Fruit fly (Drosophila melanogaster) whole organism, wandering third instar larva: ENCODE data around the gene Unr.

Source experiments
- Abd-B ChIP-seq: fragments of >200 bp; optimal IDR thresholded peaks from 2 replicates; lab custom pipeline; 2017; ENCODE audit warnings: missing biosample characterization, missing genetic modification characterization
- CG32264 ChIP-seq: fragments of 200-800 bp; sonication (Bioruptor generic); optimal IDR thresholded peaks from 2 replicates; lab custom pipeline; 2016; ENCODE audit warnings: missing biosample characterization, missing genetic modification characterization
- CG9705 ChIP-seq: fragments of 200-800 bp; sonication (Bioruptor generic); optimal IDR thresholded peaks from 2 replicates; lab custom pipeline; 2018; ENCODE audit warnings: missing biosample characterization, mild to moderate bottlenecking, missing genetic modification characterization
- CrebA ChIP-seq: fragments of 200-800 bp; sonication (Bioruptor generic); optimal IDR thresholded peaks from 2 replicates; lab custom pipeline; 2016; ENCODE audit warnings: missing biosample characterization, mild to moderate bottlenecking, missing genetic modification characterization, borderline replicate concordance
- Dfd ChIP-seq: fragments of >200 bp; optimal IDR thresholded peaks from 2 replicates; lab custom pipeline; 2017; ENCODE audit warnings: missing biosample characterization, missing genetic modification characterization
- Dif ChIP-seq: fragments of 200-275, 200-300 bp; sonication (Bioruptor generic); optimal IDR thresholded peaks from 2 replicates; lab custom pipeline; 2018; ENCODE audit warnings: missing biosample characterization, missing genetic modification characterization; ENCODE audit not compliant: partially characterized antibody
- GATAd ChIP-seq: sonication (Bioruptor generic); optimal IDR thresholded peaks from 2 replicates; lab custom pipeline; 2016; ENCODE audit warnings: missing biosample characterization, missing genetic modification characterization
- HLH106 ChIP-seq: fragments of 200-800 bp; optimal IDR thresholded peaks from 3 replicates; lab custom pipeline; 2019; ENCODE audit warnings: missing biosample characterization, mild to moderate bottlenecking, missing genetic modification characterization, moderate library complexity
- Hnf4 ChIP-seq: fragments of 200-800 bp; sonication (Bioruptor generic); optimal IDR thresholded peaks from 2 replicates; lab custom pipeline; 2016; ENCODE audit warnings: missing biosample characterization, mild to moderate bottlenecking, missing genetic modification characterization
- Hr78 ChIP-seq: fragments of >200 bp; optimal IDR thresholded peaks from 2 replicates; lab custom pipeline; 2017; ENCODE audit warnings: missing biosample characterization, missing genetic modification characterization
- Hr83 ChIP-seq: fragments of 200-300 bp; sonication (Bioruptor generic); optimal IDR thresholded peaks from 2 replicates; lab custom pipeline; 2016; ENCODE audit warnings: missing biosample characterization, mild to moderate bottlenecking, missing genetic modification characterization, moderate library complexity; ENCODE audit not compliant: poor library complexity, severe bottlenecking
- Jra ChIP-seq: sonication (Bioruptor generic); optimal IDR thresholded peaks from 2 replicates; lab custom pipeline; 2016; ENCODE audit warnings: missing biosample characterization, missing genetic modification characterization
- Mio ChIP-seq: sonication (Bioruptor generic); optimal IDR thresholded peaks from 2 replicates; lab custom pipeline; 2016; ENCODE audit warnings: missing biosample characterization, missing genetic modification characterization
- Myc ChIP-seq: fragments of >200 bp; optimal IDR thresholded peaks from 2 replicates; lab custom pipeline; 2017
- N ChIP-seq: fragments of >200 bp; optimal IDR thresholded peaks from 2 replicates; lab custom pipeline; 2018; ENCODE audit warnings: missing biosample characterization, missing external identifiers, missing genetic modification characterization
- OdsH ChIP-seq: fragments of 200-800 bp; sonication (Bioruptor generic); optimal IDR thresholded peaks from 2 replicates; lab custom pipeline; 2016; ENCODE audit warnings: missing biosample characterization, mild to moderate bottlenecking, missing genetic modification characterization
- Rel ChIP-seq, 2 experiments: fragments of 200-800 bp; sonication (Bioruptor generic) in 1 of 2; optimal IDR thresholded peaks; 2 replicates in 1 of 2; 3 replicates in 1 of 2; lab custom pipeline; 2016 to 2019; ENCODE audit warnings: mild to moderate bottlenecking in 2 of 2, missing biosample characterization in 2 of 2, missing genetic modification characterization in 2 of 2, moderate library complexity in 1 of 2
- Sp1 ChIP-seq: fragments of 200-800 bp; sonication (Bioruptor generic); optimal IDR thresholded peaks from 3 replicates; lab custom pipeline; 2019; ENCODE audit warnings: missing biosample characterization, mild to moderate bottlenecking, missing genetic modification characterization, moderate library complexity
- Vsx2 ChIP-seq: fragments of 200-300, 225-300 bp; sonication (Bioruptor generic); optimal IDR thresholded peaks from 2 replicates; lab custom pipeline; 2018; ENCODE audit warnings: missing biosample characterization, missing genetic modification characterization; ENCODE audit not compliant: partially characterized antibody
- br ChIP-seq: fragments of 200-800 bp; sonication (Bioruptor generic); optimal IDR thresholded peaks from 2 replicates; lab custom pipeline; 2016; ENCODE audit warnings: missing biosample characterization, missing genetic modification characterization
- brk ChIP-seq: fragments of 200-800 bp; sonication (Bioruptor generic); optimal IDR thresholded peaks from 2 replicates; lab custom pipeline; 2016; ENCODE audit warnings: missing biosample characterization, mild to moderate bottlenecking, missing genetic modification characterization
- dl ChIP-seq, 2 experiments: fragments of 175-275, 200-275 bp in 1 of 2; fragments of 200-275 bp in 1 of 2; sonication (Bioruptor generic); optimal IDR thresholded peaks; lab custom pipeline; 2018; ENCODE audit warnings: mild to moderate bottlenecking in 2 of 2, missing biosample characterization in 2 of 2, missing genetic modification characterization in 2 of 2, moderate library complexity in 2 of 2; ENCODE audit not compliant: partially characterized antibody in 2 of 2, insufficient read depth in 1 of 2
- dmrt93B ChIP-seq: fragments of 200-800 bp; sonication (Bioruptor generic); optimal IDR thresholded peaks from 2 replicates; lab custom pipeline; 2018; ENCODE audit warnings: missing biosample characterization, mild to moderate bottlenecking, missing genetic modification characterization
- dsf ChIP-seq: sonication (Bioruptor generic); optimal IDR thresholded peaks from 2 replicates; lab custom pipeline; 2016; ENCODE audit warnings: missing biosample characterization, missing genetic modification characterization, borderline replicate concordance
- ey ChIP-seq: fragments of 200-800 bp; sonication (Bioruptor generic); optimal IDR thresholded peaks from 2 replicates; lab custom pipeline; 2016; ENCODE audit warnings: missing biosample characterization, missing genetic modification characterization
- foxo ChIP-seq, 2 experiments: fragments of 200-800 bp; sonication (Bioruptor generic); optimal IDR thresholded peaks; 2 replicates in 1 of 2; 3 replicates in 1 of 2; lab custom pipeline; 2016 to 2017; ENCODE audit warnings: missing biosample characterization in 2 of 2, missing genetic modification characterization in 2 of 2
- fru ChIP-seq: fragments of 200-800 bp; sonication (Bioruptor generic); optimal IDR thresholded peaks from 3 replicates; lab custom pipeline; 2016; ENCODE audit warnings: missing biosample characterization, mild to moderate bottlenecking, missing genetic modification characterization
- h ChIP-seq: fragments of 200-800 bp; sonication (Bioruptor generic); optimal IDR thresholded peaks from 3 replicates; lab custom pipeline; 2016; ENCODE audit warnings: missing biosample characterization, mild to moderate bottlenecking, missing genetic modification characterization
- jim ChIP-seq: fragments of 175-275, 200-325 bp; sonication (Bioruptor generic); optimal IDR thresholded peaks from 2 replicates; lab custom pipeline; 2016; ENCODE audit warnings: missing biosample characterization, mild to moderate bottlenecking, missing genetic modification characterization
- lola ChIP-seq: fragments of >200 bp; optimal IDR thresholded peaks from 2 replicates; lab custom pipeline; 2017; ENCODE audit warnings: missing biosample characterization, missing genetic modification characterization
- pan ChIP-seq: fragments of >200 bp; optimal IDR thresholded peaks from 2 replicates; lab custom pipeline; 2017
- psq ChIP-seq: fragments of 200-800 bp; sonication (Bioruptor generic); optimal IDR thresholded peaks from 3 replicates; lab custom pipeline; 2017; ENCODE audit warnings: missing biosample characterization, mild to moderate bottlenecking, missing genetic modification characterization, moderate library complexity
- rgr ChIP-seq: fragments of 200-800 bp; sonication (Bioruptor generic); optimal IDR thresholded peaks from 3 replicates; lab custom pipeline; 2016; ENCODE audit warnings: missing biosample characterization, mild to moderate bottlenecking, missing genetic modification characterization
- sage ChIP-seq: fragments of 200-800 bp; sonication (Bioruptor generic); optimal IDR thresholded peaks from 2 replicates; lab custom pipeline; 2016; ENCODE audit warnings: missing biosample characterization, mild to moderate bottlenecking, missing genetic modification characterization
- sv ChIP-seq: fragments of 200-800 bp; sonication (Bioruptor generic); optimal IDR thresholded peaks from 3 replicates; lab custom pipeline; 2016; ENCODE audit warnings: missing biosample characterization, missing genetic modification characterization
- tai ChIP-seq: sonication (Bioruptor generic); optimal IDR thresholded peaks from 2 replicates; lab custom pipeline; 2016; ENCODE audit warnings: missing biosample characterization, missing genetic modification characterization
- usp ChIP-seq: fragments of >200 bp; optimal IDR thresholded peaks from 2 replicates; lab custom pipeline; 2017; ENCODE audit warnings: missing biosample characterization, missing genetic modification characterization
- woc ChIP-seq: sonication (Bioruptor generic); optimal IDR thresholded peaks from 2 replicates; lab custom pipeline; 2016; ENCODE audit warnings: missing biosample characterization, mild to moderate bottlenecking, missing genetic modification characterization

The Unr gene

dm6 chr3L:8459615-8460004, 17.4 kb upstream of the Unr start:
- TF ChIP-seq rgr (GFP tag; lab: Kevin White, UChicago): no peak
- TF ChIP-seq Vsx2: peak; percentile 71
- TF ChIP-seq sv: no peak
- TF ChIP-seq Hr83 (GFP tag; lab: Kevin White, UChicago): no peak
- TF ChIP-seq Dif (GFP tag; lab: Kevin White, UChicago): peak; percentile 54

DNA sequence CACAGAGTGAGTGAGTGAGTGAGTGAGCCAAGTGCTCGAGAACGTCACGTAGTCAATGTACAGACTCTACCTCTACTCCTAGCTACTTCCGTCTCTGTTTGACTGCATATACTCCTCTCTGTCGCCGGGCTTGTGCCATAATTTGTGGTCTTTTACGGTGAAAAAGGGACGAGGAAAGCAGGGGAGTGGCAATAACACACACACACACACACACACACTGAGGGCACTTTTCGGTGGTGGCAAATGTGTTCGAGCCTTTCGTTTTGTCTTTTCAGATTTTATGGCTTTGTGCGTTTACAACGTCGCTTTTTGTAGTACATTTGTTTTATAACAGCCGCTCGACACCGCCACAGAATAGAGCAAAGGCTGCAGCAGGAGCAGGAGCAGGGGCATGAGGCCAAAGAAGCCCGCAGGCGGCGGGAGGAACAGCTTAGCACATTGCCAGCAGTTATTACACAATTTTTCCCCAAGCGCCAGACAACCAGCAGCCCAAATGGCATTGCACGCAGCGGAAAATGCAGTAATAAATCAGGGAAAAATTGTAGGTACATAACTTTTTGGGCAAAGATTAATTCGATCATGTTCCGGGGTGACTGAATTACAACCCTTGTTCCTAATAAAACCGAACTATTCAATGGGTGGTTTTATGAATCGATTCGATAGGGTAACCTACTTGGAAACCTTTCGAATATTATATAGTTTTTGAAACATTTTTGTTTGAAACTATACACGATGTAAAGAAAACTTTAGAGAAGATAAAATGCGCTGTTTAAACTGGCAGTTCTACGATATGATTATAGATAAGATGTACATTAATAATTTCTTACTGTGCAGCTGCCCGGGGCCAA, 16.8 kb upstream of the Unr start:
- TF ChIP-seq Hnf4 (GFP tag; lab: Kevin White, UChicago) (no peak), jim (GFP tag; lab: Kevin White, UChicago) (no peak), psq (GFP tag; lab: Kevin White, UChicago) (no peak), usp (GFP tag; lab: Kevin White, UChicago) (no peak), Dif (GFP tag; lab: Kevin White, UChicago) (no peak), CG9705 (GFP tag; lab: Kevin White, UChicago) (no peak), pan (lab: Kevin White, UChicago) (no peak), HLH106 (tag; lab: Kevin White, UChicago) (peak; percentile 36), CrebA (GFP tag; lab: Kevin White, UChicago) (no peak), dsf (GFP tag; lab: Kevin White, UChicago) (no peak), brk (GFP tag; lab: Kevin White, UChicago) (peak; percentile 11), dmrt93B (GFP tag; lab: Kevin White, UChicago) (peak; percentile 11), br (GFP tag; lab: Kevin White, UChicago) (no peak), Jra (GFP tag; lab: Kevin White, UChicago) (no peak), fru (GFP tag; lab: Kevin White, UChicago) (peak; percentile 51), woc (no peak), sv (no peak), Abd-B (GFP tag; lab: Kevin White, UChicago) (no peak), Hr78 (GFP tag; lab: Kevin White, UChicago) (no peak), CG32264 (GFP tag; lab: Kevin White, UChicago) (no peak), h (GFP tag; lab: Kevin White, UChicago) (peak; percentile 44), Mio (GFP tag; lab: Kevin White, UChicago) (no peak), dl (GFP tag; optimal IDR thresholded peaks at IDR 0.05; lab: Kevin White, UChicago; ENCODE audit: insufficient read depth in 1 of 2, partially characterized antibody in 2 of 2) (no peak), Vsx2 (no peak), OdsH (GFP tag; lab: Kevin White, UChicago) (peak; percentile 39), foxo (GFP tag; optimal IDR thresholded peaks at IDR 0.05; lab: Kevin White, UChicago) (peak in 1 of 2 experiments; percentile 37), Hr83 (GFP tag; lab: Kevin White, UChicago) (no peak), sage (GFP tag; lab: Kevin White, UChicago) (no peak), Dfd (GFP tag; lab: Kevin White, UChicago) (no peak), N (no peak), GATAd (GFP tag; lab: Kevin White, UChicago) (no peak), Sp1 (no peak), lola (GFP tag; lab: Kevin White, UChicago) (no peak), Myc (no peak), ey (GFP tag; lab: Kevin White, UChicago) (peak; percentile 8), tai (GFP tag; lab: Kevin White, UChicago) (no peak), Rel (GFP tag; optimal IDR thresholded peaks at IDR 0.05; lab: Kevin White, UChicago) (no peak), Rel (tag; optimal IDR thresholded peaks at IDR 0.05; lab: Kevin White, UChicago) (no peak), rgr (GFP tag; lab: Kevin White, UChicago) (peak; percentile 1)
